Worm (Caenorhabditis elegans): Measurements from ENCODE around the gene Y69A2AR.28.

ce11 chrIV:2654965-2655364 lies 42.1 kb upstream of the Y69A2AR.28 start:
- no peak for TF ChIP-seq nhr-10 (tag; optimal IDR thresholded peaks at IDR 0.05)
- no peak for TF ChIP-seq R02D3.7 (tag; optimal IDR thresholded peaks at IDR 0.05)
- TF ChIP-seq F10B5.3 (tag; optimal IDR thresholded peaks at IDR 0.05), result no peak
- no peak for TF ChIP-seq nhr-237 (tag; optimal IDR thresholded peaks at IDR 0.05)
- no peak for TF ChIP-seq aha-1 (tag)
- no peak for TF ChIP-seq ZK546.5 (tag; optimal IDR thresholded peaks at IDR 0.05)
- no peak for TF ChIP-seq php-3 (GFP tag; IDR thresholded peaks at IDR 0.05)
- no peak for TF ChIP-seq nhr-25 (tag; optimal IDR thresholded peaks at IDR 0.05; ENCODE audit: borderline replicate concordance, insufficient read depth)
- TF ChIP-seq ceh-28 (tag; optimal IDR thresholded peaks at IDR 0.05), result no peak
- no peak for TF ChIP-seq ceh-82 (tag; optimal IDR thresholded peaks at IDR 0.05)
- TF ChIP-seq ceh-32 (tag; optimal IDR thresholded peaks at IDR 0.05; ENCODE audit: poor library complexity), result no peak
- TF ChIP-seq nhr-11 (tag; optimal IDR thresholded peaks at IDR 0.05), result no peak
